Fruit fly (Drosophila melanogaster) whole organism, embryonic: ENCODE data around the gene CG18557.

Experiments used
- Bdp1 ChIP-seq: fragments of 200-800 bp; sonication (Bioruptor generic); optimal IDR thresholded peaks from 3 replicates; lab custom pipeline; 2016; ENCODE audit warnings: missing biosample characterization, missing genetic modification characterization
- Bteb2 ChIP-seq: fragments of 200-800 bp; sonication (Bioruptor generic); optimal IDR thresholded peaks from 2 replicates; lab custom pipeline; 2016; ENCODE audit warnings: missing biosample characterization, missing genetic modification characterization
- CG10209 ChIP-seq: fragments of 200-800 bp; sonication (Bioruptor generic); optimal IDR thresholded peaks from 3 replicates; lab custom pipeline; 2017; ENCODE audit warnings: missing biosample characterization, mild to moderate bottlenecking, missing genetic modification characterization, missing genetic modification reagents
- CG10366 ChIP-seq: fragments of 200-800 bp; sonication (Bioruptor generic); IDR thresholded peaks from 2 replicates; pipeline ENCODE4 v1.3.6; 2022; ENCODE audit warnings: missing biosample characterization, missing genetic modification characterization
- CG11247 ChIP-seq: fragments of 200-800 bp; sonication (Bioruptor generic); IDR thresholded peaks from 2 replicates; pipeline ENCODE4 v1.3.6; 2022; ENCODE audit warnings: missing biosample characterization, missing genetic modification characterization
- CG12071 ChIP-seq: fragments of 200-800 bp; sonication (Bioruptor generic); optimal IDR thresholded peaks from 3 replicates; lab custom pipeline; 2018; ENCODE audit warnings: missing biosample characterization, mild to moderate bottlenecking, missing genetic modification characterization
- CG13287 ChIP-seq: fragments of 200-800 bp; sonication (Bioruptor generic); IDR thresholded peaks from 2 replicates; pipeline ENCODE4 v1.3.6; 2022; ENCODE audit warnings: missing biosample characterization, missing genetic modification characterization; ENCODE audit not compliant: partially characterized antibody
- CG14667 ChIP-seq: fragments of 200-800 bp; sonication (Bioruptor generic); IDR thresholded peaks from 2 replicates; pipeline ENCODE4 v1.3.6; 2022; ENCODE audit warnings: missing biosample characterization, missing genetic modification characterization
- CG14860 ChIP-seq: fragments of 200-800 bp; sonication (Bioruptor generic); IDR thresholded peaks from 3 replicates; pipeline ENCODE4 v1.3.6; 2022; ENCODE audit warnings: missing biosample characterization, missing genetic modification characterization; ENCODE audit not compliant: partially characterized antibody
- CG15011 ChIP-seq: fragments of 200-800 bp; sonication (Bioruptor generic); optimal IDR thresholded peaks from 3 replicates; lab custom pipeline; 2018; ENCODE audit warnings: missing biosample characterization, mild to moderate bottlenecking, missing genetic modification characterization
- CG17829 ChIP-seq: fragments of 200-800 bp; optimal IDR thresholded peaks from 2 replicates; lab custom pipeline; 2019; ENCODE audit warnings: missing biosample characterization, mild to moderate bottlenecking, missing genetic modification characterization, moderate library complexity
- CG18599 ChIP-seq: fragments of 200-800 bp; sonication (Bioruptor generic); optimal IDR thresholded peaks from 3 replicates; lab custom pipeline; 2017; ENCODE audit warnings: missing biosample characterization, missing genetic modification characterization, mild to moderate bottlenecking, moderate library complexity, missing genetic modification reagents
- CG2120 ChIP-seq: fragments of 200-800 bp; sonication (Bioruptor generic); optimal IDR thresholded peaks from 3 replicates; lab custom pipeline; 2016; ENCODE audit warnings: missing biosample characterization, missing genetic modification characterization
- CG4617 ChIP-seq: fragments of 200-800 bp; sonication (Bioruptor generic); optimal IDR thresholded peaks from 3 replicates; lab custom pipeline; 2016; ENCODE audit warnings: missing biosample characterization, missing genetic modification characterization, borderline replicate concordance
- CG6272 ChIP-seq: fragments of 200-800 bp; sonication (Bioruptor generic); IDR thresholded peaks from 2 replicates; pipeline ENCODE4 v1.3.6; 2022; ENCODE audit warnings: missing biosample characterization, missing genetic modification characterization
- CG6791 ChIP-seq: fragments of 200-800 bp; sonication (Bioruptor generic); IDR thresholded peaks from 3 replicates; pipeline ENCODE4 v1.3.6; 2022; ENCODE audit warnings: missing biosample characterization, missing genetic modification characterization; ENCODE audit not compliant: partially characterized antibody
- CG8089 ChIP-seq: fragments of 200-800 bp; sonication (Bioruptor generic); optimal IDR thresholded peaks from 3 replicates; lab custom pipeline; 2016; ENCODE audit warnings: missing biosample characterization, missing genetic modification characterization
- CG9437 ChIP-seq: fragments of 200-800 bp; sonication (Bioruptor generic); optimal IDR thresholded peaks from 2 replicates; lab custom pipeline; 2018; ENCODE audit warnings: missing biosample characterization, mild to moderate bottlenecking, missing genetic modification characterization
- Gsc ChIP-seq: fragments of 200-800 bp; sonication (Bioruptor generic); IDR thresholded peaks from 2 replicates; pipeline ENCODE4 v1.3.6; 2022; ENCODE audit warnings: missing biosample characterization, missing genetic modification characterization
- HLH4C ChIP-seq: fragments of 200-800 bp; sonication (Bioruptor generic); IDR thresholded peaks from 3 replicates; pipeline ENCODE4 v1.3.6; 2022; ENCODE audit warnings: missing biosample characterization, missing genetic modification characterization; ENCODE audit not compliant: partially characterized antibody
- HLH54F ChIP-seq: fragments of 200-800 bp; sonication (Bioruptor generic); optimal IDR thresholded peaks from 3 replicates; lab custom pipeline; 2016; ENCODE audit warnings: missing biosample characterization, missing genetic modification characterization
- Hmr ChIP-seq: fragments of 200-800 bp; sonication (Bioruptor generic); optimal IDR thresholded peaks from 3 replicates; lab custom pipeline; 2017; ENCODE audit warnings: mild to moderate bottlenecking, missing biosample characterization, missing genetic modification reagents, missing genetic modification characterization
- Mad ChIP-seq: fragments of 200-800 bp; sonication (Bioruptor generic); optimal IDR thresholded peaks from 2 replicates; lab custom pipeline; 2016; ENCODE audit warnings: missing biosample characterization, missing genetic modification characterization
- NFAT ChIP-seq: fragments of 200-800 bp; sonication (Bioruptor generic); IDR thresholded peaks from 2 replicates; pipeline ENCODE4 v1.3.6; 2022; ENCODE audit warnings: missing biosample characterization, missing genetic modification characterization
- Nf-YC ChIP-seq: fragments of 200-800 bp; optimal IDR thresholded peaks from 3 replicates; lab custom pipeline; 2019; ENCODE audit warnings: missing biosample characterization, mild to moderate bottlenecking, missing genetic modification characterization, moderate library complexity
- Opbp ChIP-seq: fragments of 200-800 bp; sonication (Bioruptor generic); IDR thresholded peaks from 3 replicates; pipeline ENCODE4 v1.3.6; 2022; ENCODE audit warnings: missing biosample characterization, missing genetic modification characterization; ENCODE audit not compliant: partially characterized antibody
- Ptx1 ChIP-seq: fragments of 200-800 bp; sonication (Bioruptor generic); IDR thresholded peaks from 2 replicates; pipeline ENCODE4 v1.3.6; 2022; ENCODE audit warnings: missing biosample characterization, missing genetic modification characterization
- Stat92E ChIP-seq, 3 experiments: fragments of >200 bp in 2 of 3; fragments of 200-800 bp in 1 of 3; sonication (Bioruptor generic) in 1 of 3; optimal IDR thresholded peaks; 2 replicates each; lab custom pipeline; 2017 to 2019; ENCODE audit warnings: missing biosample characterization in 3 of 3, missing genetic modification characterization in 3 of 3, mild to moderate bottlenecking in 1 of 3, moderate library complexity in 1 of 3
- Taf1 ChIP-seq: fragments of 200-800 bp; sonication (Bioruptor generic); IDR thresholded peaks from 2 replicates; pipeline ENCODE4 v1.3.6; 2022; ENCODE audit warnings: missing biosample characterization, missing genetic modification characterization
- Trl ChIP-seq, 3 experiments: fragments of >200 bp in 2 of 3; fragments of 200-800 bp in 1 of 3; sonication (Bioruptor generic) in 1 of 3; optimal IDR thresholded peaks; 2 replicates in 1 of 3; 3 replicates in 2 of 3; lab custom pipeline; 2016 to 2017; ENCODE audit warnings: missing biosample characterization in 1 of 3, missing genetic modification characterization in 1 of 3
- Xbp1 ChIP-seq: fragments of 200-800 bp; sonication (Bioruptor generic); optimal IDR thresholded peaks from 3 replicates; lab custom pipeline; 2016; ENCODE audit warnings: missing biosample characterization, mild to moderate bottlenecking, missing genetic modification characterization
- al ChIP-seq: fragments of 200-800 bp; sonication (Bioruptor generic); IDR thresholded peaks from 2 replicates; pipeline ENCODE4 v1.3.6; 2022; ENCODE audit warnings: missing biosample characterization, missing genetic modification characterization
- ara ChIP-seq: fragments of 200-800 bp; sonication (Bioruptor generic); IDR thresholded peaks from 2 replicates; pipeline ENCODE4 v1.3.6; 2022; ENCODE audit warnings: missing biosample characterization, missing genetic modification characterization
- chif ChIP-seq, 2 experiments: fragments of 200-800 bp; sonication (Bioruptor generic); optimal IDR thresholded peaks; 3 replicates each; lab custom pipeline; 2016; ENCODE audit warnings: missing biosample characterization in 2 of 2, missing genetic modification characterization in 2 of 2
- croc ChIP-seq: fragments of 200-800 bp; sonication (Bioruptor generic); conservative IDR thresholded peaks from 3 replicates; pipeline ENCODE4 v1.3.6; 2022; ENCODE audit warnings: missing biosample characterization, missing genetic modification characterization
- crp ChIP-seq, 2 experiments: fragments of 200-800 bp; sonication (Bioruptor generic); optimal IDR thresholded peaks; 2 replicates in 1 of 2; 3 replicates in 1 of 2; lab custom pipeline; 2017; ENCODE audit warnings: missing biosample characterization in 2 of 2, missing genetic modification characterization in 2 of 2, mild to moderate bottlenecking in 1 of 2, moderate library complexity in 1 of 2
- fd96Cb ChIP-seq: fragments of 200-800 bp; sonication (Bioruptor generic); optimal IDR thresholded peaks from 2 replicates; lab custom pipeline; 2018; ENCODE audit warnings: missing biosample characterization, mild to moderate bottlenecking, missing genetic modification characterization, moderate library complexity
- hb ChIP-seq: fragments of 200-800 bp; sonication (Bioruptor generic); IDR thresholded peaks from 3 replicates; pipeline ENCODE4 v1.3.6; 2022; ENCODE audit warnings: missing biosample characterization, missing genetic modification characterization; ENCODE audit not compliant: partially characterized antibody
- insv ChIP-seq, 2 experiments: fragments of 200-800 bp; sonication (Bioruptor generic); optimal IDR thresholded peaks; 3 replicates each; lab custom pipeline; 2016 to 2018; ENCODE audit warnings: missing biosample characterization in 2 of 2, missing genetic modification characterization in 2 of 2
- lola ChIP-seq, 3 experiments: fragments of >200 bp in 2 of 3; fragments of 200-800 bp in 1 of 3; sonication (Bioruptor generic) in 1 of 3; optimal IDR thresholded peaks; 2 replicates each; lab custom pipeline; 2017 to 2019; ENCODE audit warnings: missing biosample characterization in 3 of 3, missing genetic modification characterization in 3 of 3, mild to moderate bottlenecking in 1 of 3, moderate library complexity in 1 of 3
- schlank ChIP-seq: fragments of 200-800 bp; sonication (Bioruptor generic); optimal IDR thresholded peaks from 2 replicates; lab custom pipeline; 2018; ENCODE audit warnings: missing biosample characterization, mild to moderate bottlenecking, missing genetic modification characterization
- sens ChIP-seq: fragments of 200-800 bp; sonication (Bioruptor generic); peaks from one replicate; lab custom pipeline; 2016; ENCODE audit warnings: missing biosample characterization, missing genetic modification characterization
- shn ChIP-seq: fragments of 200-800 bp; sonication (Bioruptor generic); optimal IDR thresholded peaks from 3 replicates; lab custom pipeline; 2016; ENCODE audit warnings: missing biosample characterization, missing genetic modification characterization
- sima ChIP-seq: fragments of 200-800 bp; sonication (Bioruptor generic); optimal IDR thresholded peaks from 2 replicates; lab custom pipeline; 2016; ENCODE audit warnings: missing biosample characterization, missing genetic modification characterization
- trem ChIP-seq: fragments of 200-800 bp; optimal IDR thresholded peaks from 3 replicates; lab custom pipeline; 2019; ENCODE audit warnings: missing biosample characterization, mild to moderate bottlenecking, missing genetic modification characterization, moderate library complexity
- unpg ChIP-seq: fragments of 200-800 bp; sonication (Bioruptor generic); optimal IDR thresholded peaks from 3 replicates; lab custom pipeline; 2018; ENCODE audit warnings: missing biosample characterization, mild to moderate bottlenecking, missing genetic modification characterization, moderate library complexity
- zfh2 ChIP-seq: fragments of 200-800 bp; sonication (Bioruptor generic); optimal IDR thresholded peaks from 2 replicates; lab custom pipeline; 2016; ENCODE audit warnings: missing biosample characterization, missing genetic modification characterization

The CG18557 gene

dm6 chr2L:2874542-2875194 lies 29.1 kb upstream of the CG18557 start, which contains the start of gene CG8814 (continued):
- no peak for TF ChIP-seq CG4617
- TF ChIP-seq CG6791 (GFP tag; lab: Robert Waterston, UW) = peak; percentile 75; the same call in 2 of the 3 replicates
- TF ChIP-seq Xbp1 (GFP tag; lab: Kevin White, UChicago) = peak; percentile 75
- no peak for TF ChIP-seq shn (GFP tag; lab: Kevin White, UChicago)
- peak in 1 of 2 experiments; percentile 39 for TF ChIP-seq crp (GFP tag; optimal IDR thresholded peaks at IDR 0.05; lab: Kevin White, UChicago)
- peak; percentile 66 for TF ChIP-seq trem (tag; lab: Kevin White, UChicago)
- TF ChIP-seq sima (GFP tag; lab: Kevin White, UChicago) = no peak
- peak; percentile 56; the same call in 1 of the 3 replicates for TF ChIP-seq CG14860 (GFP tag; lab: Robert Waterston, UW)
- TF ChIP-seq chif (GFP tag; optimal IDR thresholded peaks at IDR 0.05; lab: Kevin White, UChicago) = peak; percentile 12 to 27
- peak; percentile 85 for TF ChIP-seq sens (GFP tag; lab: Kevin White, UChicago)
- peak; percentile 51; the same call in 2 of the 3 replicates for TF ChIP-seq croc (GFP tag; lab: Robert Waterston, UW)
- TF ChIP-seq CG6272 = peak; percentile 75
- peak; percentile 64 for TF ChIP-seq CG9437 (GFP tag; lab: Kevin White, UChicago)
- peak; percentile 63; the same call in 1 of the 2 replicates for TF ChIP-seq CG11247
- peak; percentile 80 for TF ChIP-seq Nf-YC
- TF ChIP-seq schlank = peak; percentile 1
- no peak for TF ChIP-seq Stat92E (GFP tag; optimal IDR thresholded peaks at IDR 0.05; lab: Kevin White, UChicago)
- peak; percentile 13 for TF ChIP-seq unpg (GFP tag; lab: Kevin White, UChicago)
- TF ChIP-seq CG13287 (GFP tag; lab: Robert Waterston, UW) = peak; percentile 80
- TF ChIP-seq Mad (GFP tag; lab: Kevin White, UChicago) = peak; percentile 39
- peak; percentile 15 for TF ChIP-seq HLH54F
- peak; percentile 78 for TF ChIP-seq al (GFP tag; lab: Robert Waterston, UW)
- TF ChIP-seq zfh2 = peak; percentile 48
- TF ChIP-seq Opbp (GFP tag; lab: Robert Waterston, UW) = peak; percentile 69
- TF ChIP-seq fd96Cb = peak; percentile 25
- TF ChIP-seq ara (GFP tag; lab: Robert Waterston, UW) = no peak
- TF ChIP-seq Gsc (GFP tag; lab: Robert Waterston, UW) = no peak
- TF ChIP-seq hb (GFP tag; lab: Robert Waterston, UW) = peak; percentile 81
- TF ChIP-seq CG2120 (GFP tag; lab: Kevin White, UChicago) = peak; percentile 77
- TF ChIP-seq CG15011 (GFP tag; lab: Kevin White, UChicago) = peak; percentile 49
- TF ChIP-seq CG14667 (GFP tag; lab: Robert Waterston, UW) = peak; percentile 38; the same call in 1 of the 2 replicates
- TF ChIP-seq lola (GFP tag; optimal IDR thresholded peaks at IDR 0.05; lab: Kevin White, UChicago) = peak in 1 of 3 experiments; percentile 74
- TF ChIP-seq CG10366 = peak; percentile 57
- peak; percentile 79 for TF ChIP-seq Ptx1 (GFP tag; lab: Robert Waterston, UW)
- no peak for TF ChIP-seq Bdp1 (GFP tag; lab: Kevin White, UChicago)
- peak; percentile 34 for TF ChIP-seq CG12071 (GFP tag; lab: Kevin White, UChicago)
- TF ChIP-seq CG10209 (GFP tag; lab: Kevin White, UChicago) = peak; percentile 58
- TF ChIP-seq NFAT (GFP tag; lab: Robert Waterston, UW) = peak; percentile 64
- peak in 1 of 2 experiments; percentile 63 for TF ChIP-seq Trl (optimal IDR thresholded peaks at IDR 0.05; lab: Kevin White, UChicago)
- peak; percentile 30 for TF ChIP-seq Trl (GFP tag; optimal IDR thresholded peaks at IDR 0.05; lab: Kevin White, UChicago)
- TF ChIP-seq CG17829 (tag; lab: Kevin White, UChicago) = peak; percentile 69
- peak; percentile 69 for TF ChIP-seq Hmr
- peak; percentile 74 for TF ChIP-seq CG18599 (GFP tag; lab: Kevin White, UChicago)
- TF ChIP-seq insv (GFP tag; optimal IDR thresholded peaks at IDR 0.05; lab: Kevin White, UChicago) = peak in 1 of 2 experiments; percentile 41
- no peak for TF ChIP-seq CG8089 (GFP tag; lab: Kevin White, UChicago)
- no peak for TF ChIP-seq Taf1 (GFP tag; lab: Robert Waterston, UW)
- TF ChIP-seq Bteb2 (GFP tag; lab: Kevin White, UChicago) = peak; percentile 33
- peak; percentile 66; the same call in 2 of the 3 replicates for TF ChIP-seq HLH4C (GFP tag; lab: Robert Waterston, UW)
